Worm (Caenorhabditis elegans): Measurements from ENCODE around the gene B0252.1.

The B0252.1 gene

ce11 chrII:6913309-6913708, 6.2 kb upstream of the B0252.1 start, which contains the start of gene cyn-10 (continued):
- TF ChIP-seq rnt-1 (tag; optimal IDR thresholded peaks at IDR 0.05): peak; percentile 80
- TF ChIP-seq Y22D7AL.16 (tag; optimal IDR thresholded peaks at IDR 0.05): no peak
- no peak for TF ChIP-seq dve-1 (tag; optimal IDR thresholded peaks at IDR 0.05)
- peak; percentile 12 for TF ChIP-seq pqm-1 (tag; optimal IDR thresholded peaks at IDR 0.05)
- peak; percentile 61 for TF ChIP-seq elt-2 (tag; optimal IDR thresholded peaks at IDR 0.05)
- TF ChIP-seq sdc-2 (tag; optimal IDR thresholded peaks at IDR 0.05): no peak
- peak; percentile 80 for TF ChIP-seq ceh-14 (tag; optimal IDR thresholded peaks at IDR 0.05)
- TF ChIP-seq ceh-22 (tag; optimal IDR thresholded peaks at IDR 0.05): no peak
- no peak for TF ChIP-seq pat-9 (tag; optimal IDR thresholded peaks at IDR 0.05)
- peak; percentile 61 for TF ChIP-seq unc-3 (GFP tag; conservative IDR thresholded peaks at IDR 0.05)
- TF ChIP-seq unc-3 (tag; optimal IDR thresholded peaks at IDR 0.05): peak; percentile 21
- no peak for TF ChIP-seq nhr-232 (tag; optimal IDR thresholded peaks at IDR 0.05)
- no peak for TF ChIP-seq nfya-1 (tag; optimal IDR thresholded peaks at IDR 0.05)
- no peak for TF ChIP-seq ceh-9 (tag; optimal IDR thresholded peaks at IDR 0.05)
- peak; percentile 42 for TF ChIP-seq unc-86 (tag; optimal IDR thresholded peaks at IDR 0.05)
- TF ChIP-seq ceh-34 (tag; optimal IDR thresholded peaks at IDR 0.05): peak; percentile 47
- TF ChIP-seq sox-2 (GFP tag; IDR thresholded peaks at IDR 0.05): 0 out of 2 replicates have a peak, but pooled peaks have one; percentile 16
- TF ChIP-seq tbx-2 (tag; optimal IDR thresholded peaks at IDR 0.05): peak; percentile 89
- TF ChIP-seq ceh-48 (tag; optimal IDR thresholded peaks at IDR 0.05): no peak
- peak; percentile 84 for TF ChIP-seq zip-5 (tag; optimal IDR thresholded peaks at IDR 0.05)
- no peak for TF ChIP-seq hlh-6 (tag; optimal IDR thresholded peaks at IDR 0.05)
- no peak for TF ChIP-seq dmd-4 (tag; optimal IDR thresholded peaks at IDR 0.05; ENCODE audit: borderline replicate concordance)
- no peak for TF ChIP-seq hlh-15 (tag; optimal IDR thresholded peaks at IDR 0.05)

ce11 chrII:6915875-6916274, 3.6 kb upstream of the B0252.1 start, which contains the start of gene B0252.8:
Gene B0252.8 (plus strand): TSS chrII:6916166.
- TF ChIP-seq ceh-24 (tag; optimal IDR thresholded peaks at IDR 0.05) (no peak), pax-1 (tag; optimal IDR thresholded peaks at IDR 0.05) (no peak), K09A11.1 (tag; optimal IDR thresholded peaks at IDR 0.05; ENCODE audit: insufficient read depth) (no peak), gmeb-2 (tag; optimal IDR thresholded peaks at IDR 0.05) (no peak), unc-42 (tag; optimal IDR thresholded peaks at IDR 0.05) (no peak), ceh-45 (GFP tag; IDR thresholded peaks at IDR 0.05) (no peak), ceh-48 (tag; optimal IDR thresholded peaks at IDR 0.05) (no peak), unc-55 (GFP tag; optimal IDR thresholded peaks at IDR 0.05) (no peak), ttx-3 (tag; optimal IDR thresholded peaks at IDR 0.05) (no peak), F13H6.1 (tag; optimal IDR thresholded peaks at IDR 0.05) (no peak), ama-1 (optimal IDR thresholded peaks at IDR 0.05) (no peak), ceh-18 (tag; optimal IDR thresholded peaks at IDR 0.05) (no peak), tbx-2 (tag; optimal IDR thresholded peaks at IDR 0.05) (no peak)

ce11 chrII:6917710-6918109, 1.8 kb upstream of the B0252.1 start, which contains the start of gene B0252.11:
Gene B0252.11 (minus strand): TSS chrII:6917810.
- TF ChIP-seq F13H6.1 (tag; optimal IDR thresholded peaks at IDR 0.05) (no peak), hlh-30 (tag; optimal IDR thresholded peaks at IDR 0.05; ENCODE audit: insufficient read depth) (no peak), fax-1 (tag; optimal IDR thresholded peaks at IDR 0.05) (no peak), npax-4 (tag; optimal IDR thresholded peaks at IDR 0.05) (no peak), ceh-24 (tag; optimal IDR thresholded peaks at IDR 0.05) (no peak), tbx-2 (tag; optimal IDR thresholded peaks at IDR 0.05) (no peak), nfya-1 (tag; optimal IDR thresholded peaks at IDR 0.05) (no peak), nhr-11 (tag; optimal IDR thresholded peaks at IDR 0.05) (no peak)

ce11 chrII:6918862-6919261, 618 bp upstream of the B0252.1 start, which contains the start of gene B0252.5:
Gene B0252.5 (minus strand): TSS chrII:6918878.
- no peak for TF ChIP-seq fkh-6 (tag; optimal IDR thresholded peaks at IDR 0.05)
- TF ChIP-seq Y22D7AL.16 (tag; optimal IDR thresholded peaks at IDR 0.05): no peak
- TF ChIP-seq K09A11.1 (tag; optimal IDR thresholded peaks at IDR 0.05; ENCODE audit: insufficient read depth): no peak
- TF ChIP-seq odd-2 (tag; optimal IDR thresholded peaks at IDR 0.05): no peak
- TF ChIP-seq dve-1 (tag; optimal IDR thresholded peaks at IDR 0.05): no peak
- TF ChIP-seq tbx-2 (tag; optimal IDR thresholded peaks at IDR 0.05): no peak
- no peak for TF ChIP-seq che-1 (tag; optimal IDR thresholded peaks at IDR 0.05)
- no peak for TF ChIP-seq unc-42 (tag; optimal IDR thresholded peaks at IDR 0.05)
- no peak for TF ChIP-seq nhr-232 (tag; optimal IDR thresholded peaks at IDR 0.05)
- no peak for TF ChIP-seq pros-1 (tag; optimal IDR thresholded peaks at IDR 0.05)
- TF ChIP-seq F13H6.1 (tag; optimal IDR thresholded peaks at IDR 0.05): no peak
- no peak for TF ChIP-seq ceh-48 (tag; optimal IDR thresholded peaks at IDR 0.05)
- TF ChIP-seq unc-3 (GFP tag; conservative IDR thresholded peaks at IDR 0.05): no peak
- TF ChIP-seq unc-3 (tag; optimal IDR thresholded peaks at IDR 0.05): no peak
- TF ChIP-seq elt-4 (tag; optimal IDR thresholded peaks at IDR 0.05): no peak
- no peak for TF ChIP-seq sox-4 (tag; optimal IDR thresholded peaks at IDR 0.05)
- TF ChIP-seq nfya-1 (tag; optimal IDR thresholded peaks at IDR 0.05): no peak
- no peak for TF ChIP-seq ceh-24 (tag; optimal IDR thresholded peaks at IDR 0.05)
- no peak for TF ChIP-seq eyg-1 (tag; optimal IDR thresholded peaks at IDR 0.05)
- no peak for TF ChIP-seq T23F11.4 (GFP tag; optimal IDR thresholded peaks at IDR 0.05)
